Fruit fly (Drosophila melanogaster): ENCODE measurements around the gene Muted.

Gene Muted

DNA sequence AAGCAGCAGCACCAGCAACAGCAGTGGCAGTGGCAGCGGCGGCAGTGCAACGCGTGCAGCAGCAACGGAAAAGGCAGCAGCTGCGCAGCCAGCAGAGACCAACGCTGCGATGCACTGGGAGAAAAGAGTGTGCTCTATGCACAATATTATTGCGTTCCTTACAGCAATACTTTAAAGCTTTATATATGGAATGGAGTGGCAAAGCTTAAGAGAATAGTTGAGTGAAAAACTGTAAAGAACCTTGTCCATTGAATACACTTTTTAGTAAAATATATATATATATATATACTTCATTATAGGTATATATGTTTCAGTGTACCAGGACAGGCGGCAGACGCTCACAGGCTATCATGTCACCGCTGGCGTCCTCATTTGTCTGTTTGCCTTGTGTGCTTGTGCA is 37.7 kb upstream of the Muted start:
- TF ChIP-seq CG9705 (GFP tag; optimal IDR thresholded peaks at IDR 0.05) (no peak), foxo (GFP tag; optimal IDR thresholded peaks at IDR 0.05) (peak in 1 of 2 experiments; percentile 35), h (GFP tag; optimal IDR thresholded peaks at IDR 0.05) (peak; percentile 20), dmrt93B (GFP tag; optimal IDR thresholded peaks at IDR 0.05) (peak; percentile 15), ey (GFP tag; optimal IDR thresholded peaks at IDR 0.05) (no peak), Dfd (GFP tag; optimal IDR thresholded peaks at IDR 0.05) (no peak), Myc (optimal IDR thresholded peaks at IDR 0.05) (no peak), Abd-B (GFP tag; optimal IDR thresholded peaks at IDR 0.05) (no peak), dl (GFP tag; optimal IDR thresholded peaks at IDR 0.05; ENCODE audit: insufficient read depth in 1 of 2, partially characterized antibody in 2 of 2) (no peak), CG32264 (GFP tag; optimal IDR thresholded peaks at IDR 0.05) (no peak), pan (optimal IDR thresholded peaks at IDR 0.05) (no peak), Jra (GFP tag; optimal IDR thresholded peaks at IDR 0.05) (no peak), sv (GFP tag; optimal IDR thresholded peaks at IDR 0.05) (no peak), psq (GFP tag; optimal IDR thresholded peaks at IDR 0.05) (peak; percentile 42), jim (GFP tag; optimal IDR thresholded peaks at IDR 0.05) (no peak), Mio (GFP tag; optimal IDR thresholded peaks at IDR 0.05) (no peak), CrebA (GFP tag; optimal IDR thresholded peaks at IDR 0.05; ENCODE audit: borderline replicate concordance) (no peak), Sp1 (GFP tag; optimal IDR thresholded peaks at IDR 0.05) (peak; percentile 22), OdsH (GFP tag; optimal IDR thresholded peaks at IDR 0.05) (no peak), Rel (GFP tag; optimal IDR thresholded peaks at IDR 0.05) (no peak), Rel (tag; optimal IDR thresholded peaks at IDR 0.05) (no peak), brk (GFP tag; optimal IDR thresholded peaks at IDR 0.05) (no peak), tai (GFP tag; optimal IDR thresholded peaks at IDR 0.05) (no peak), lola (GFP tag; optimal IDR thresholded peaks at IDR 0.05) (no peak), Vsx2 (GFP tag; optimal IDR thresholded peaks at IDR 0.05; ENCODE audit: partially characterized antibody) (no peak), woc (GFP tag; optimal IDR thresholded peaks at IDR 0.05) (no peak), sage (GFP tag; optimal IDR thresholded peaks at IDR 0.05) (no peak), rgr (GFP tag; optimal IDR thresholded peaks at IDR 0.05) (peak; percentile 19), fru (GFP tag; optimal IDR thresholded peaks at IDR 0.05) (peak; percentile 12), N (GFP tag; optimal IDR thresholded peaks at IDR 0.05) (no peak), GATAd (GFP tag; optimal IDR thresholded peaks at IDR 0.05) (no peak), HLH106 (tag; optimal IDR thresholded peaks at IDR 0.05) (peak; percentile 44), Hr83 (GFP tag; optimal IDR thresholded peaks at IDR 0.05; ENCODE audit: poor library complexity, severe bottlenecking) (no peak), usp (GFP tag; optimal IDR thresholded peaks at IDR 0.05) (no peak), Dif (GFP tag; optimal IDR thresholded peaks at IDR 0.05; ENCODE audit: partially characterized antibody) (no peak), Hr78 (GFP tag; optimal IDR thresholded peaks at IDR 0.05) (no peak)

DNA sequence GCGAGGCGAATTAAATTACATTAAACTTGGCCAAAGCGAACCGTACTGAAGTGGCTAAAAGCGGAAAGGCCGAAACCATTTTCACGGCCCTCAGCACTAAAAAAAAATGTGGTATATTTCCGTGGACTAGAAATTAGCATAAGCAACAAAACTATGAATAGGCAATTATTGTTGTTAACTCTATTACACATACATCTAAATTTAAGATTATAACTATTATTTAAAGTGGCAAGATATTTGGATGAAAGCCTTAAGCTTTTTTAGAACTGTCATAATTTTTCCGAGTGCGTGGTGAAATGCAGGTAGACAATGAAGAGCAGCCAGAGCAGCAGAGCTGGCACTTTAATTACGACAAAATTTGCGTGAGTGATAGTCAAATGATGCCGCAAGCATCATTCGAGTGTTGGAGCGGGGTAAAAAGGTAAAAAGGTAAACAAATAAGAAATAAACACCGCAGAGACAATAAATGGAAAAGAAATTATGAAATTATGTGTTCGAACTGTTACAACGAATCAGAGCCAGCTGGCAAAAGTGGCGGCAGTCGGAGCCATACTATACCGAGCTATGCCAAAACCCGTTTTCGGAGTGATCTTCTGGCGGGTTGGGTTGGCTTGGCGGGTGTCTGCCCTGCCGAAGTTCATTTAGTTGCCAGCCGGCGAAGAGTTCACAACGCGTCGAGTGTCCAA is 33.6 kb upstream of the Muted start, which contains the start of gene CG7080:
TSS of gene CG7080 (plus strand) at position 636 of the 686 bp plus-strand sequence.
- TF ChIP-seq ey (GFP tag; optimal IDR thresholded peaks at IDR 0.05): no peak
- no peak for TF ChIP-seq N (GFP tag; optimal IDR thresholded peaks at IDR 0.05)
- TF ChIP-seq woc (GFP tag; optimal IDR thresholded peaks at IDR 0.05): no peak
- TF ChIP-seq Sp1 (GFP tag; optimal IDR thresholded peaks at IDR 0.05): no peak
- peak; percentile 1 for TF ChIP-seq h (GFP tag; optimal IDR thresholded peaks at IDR 0.05)
- TF ChIP-seq jim (GFP tag; optimal IDR thresholded peaks at IDR 0.05): no peak
- TF ChIP-seq Mio (GFP tag; optimal IDR thresholded peaks at IDR 0.05): no peak

DNA sequence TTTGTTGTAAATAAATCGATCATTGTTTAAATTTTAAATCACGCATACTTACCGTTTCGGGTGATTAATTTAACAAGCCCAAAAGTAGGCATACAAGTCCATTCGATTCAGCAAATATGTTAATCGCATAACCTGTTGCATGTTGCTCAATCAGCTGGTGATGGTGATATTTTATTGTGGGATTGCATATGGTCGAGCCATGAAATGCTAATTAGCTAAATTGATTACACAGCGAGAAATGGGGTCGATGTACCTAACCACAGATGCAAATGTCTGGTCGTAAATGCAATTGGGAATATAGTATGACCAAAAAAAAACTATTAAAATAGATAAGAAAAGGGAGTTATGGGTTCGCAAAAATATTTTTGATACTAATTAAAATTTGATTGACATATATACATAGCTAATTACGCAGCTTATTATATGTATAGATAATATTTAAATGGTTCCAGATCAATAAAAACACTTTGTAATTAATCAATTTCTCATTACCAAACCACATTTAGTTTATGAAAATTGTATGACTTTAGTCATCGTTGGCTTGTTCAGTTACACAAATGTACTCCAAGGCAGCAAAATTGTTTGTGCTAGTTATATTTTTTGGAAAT is 31.8 kb upstream of the Muted start, which contains the start of gene CG33721:
TSS of gene CG33721 (plus strand) at position 558 of the 608 bp plus-strand sequence.
- no peak for TF ChIP-seq sage (GFP tag; optimal IDR thresholded peaks at IDR 0.05)
- no peak for TF ChIP-seq usp (GFP tag; optimal IDR thresholded peaks at IDR 0.05)
- no peak for TF ChIP-seq tai (GFP tag; optimal IDR thresholded peaks at IDR 0.05)
- TF ChIP-seq N (GFP tag; optimal IDR thresholded peaks at IDR 0.05): no peak
- TF ChIP-seq lola (GFP tag; optimal IDR thresholded peaks at IDR 0.05): no peak
- TF ChIP-seq OdsH (GFP tag; optimal IDR thresholded peaks at IDR 0.05): no peak
- no peak for TF ChIP-seq Abd-B (GFP tag; optimal IDR thresholded peaks at IDR 0.05)
- no peak for TF ChIP-seq CrebA (GFP tag; optimal IDR thresholded peaks at IDR 0.05; ENCODE audit: borderline replicate concordance)
- no peak for TF ChIP-seq ey (GFP tag; optimal IDR thresholded peaks at IDR 0.05)
- TF ChIP-seq jim (GFP tag; optimal IDR thresholded peaks at IDR 0.05): no peak
- TF ChIP-seq brk (GFP tag; optimal IDR thresholded peaks at IDR 0.05): no peak
